Worm (Caenorhabditis elegans) whole organism, L3 larva: ENCODE measurements around the gene acds-10.
"Not testable (repeated sequence)": the region's sequence is repeated elsewhere in the genome, so short reads cannot be mapped to it uniquely, and the experiment has no call there.

Source experiments
- R02D3.7 ChIP-seq: fragments of 150-350 bp; optimal IDR thresholded peaks from 2 replicates; lab custom pipeline; 2014; ENCODE audit warnings: missing biosample characterization, missing genetic modification characterization
- ZK546.5 ChIP-seq: sonication (generic microtip); optimal IDR thresholded peaks from 2 replicates; lab custom pipeline; 2017; ENCODE audit warnings: missing biosample characterization, missing genetic modification characterization
- aly-2 ChIP-seq: fragments of 150-350 bp; optimal IDR thresholded peaks from 2 replicates; lab custom pipeline; 2014; ENCODE audit warnings: missing biosample characterization, missing genetic modification characterization
- ceh-28 ChIP-seq: fragments of 150-350 bp; optimal IDR thresholded peaks from 2 replicates; lab custom pipeline; 2014; ENCODE audit warnings: missing biosample characterization, missing genetic modification reagents, missing genetic modification characterization
- ceh-82 ChIP-seq: fragments of 150-350 bp; optimal IDR thresholded peaks from 2 replicates; lab custom pipeline; 2014; ENCODE audit warnings: missing biosample characterization, missing genetic modification characterization
- daf-12 ChIP-seq: fragments of 150-350 bp; optimal IDR thresholded peaks from 2 replicates; lab custom pipeline; 2014; ENCODE audit warnings: missing biosample characterization, missing genetic modification reagents, missing genetic modification characterization
- egl-27 ChIP-seq: sonication (generic microtip); optimal IDR thresholded peaks from 4 replicates; lab custom pipeline; 2017; ENCODE audit warnings: missing biosample characterization, missing genetic modification reagents, missing genetic modification characterization
- egl-5 ChIP-seq: fragments of 150-350 bp; optimal IDR thresholded peaks from 2 replicates; lab custom pipeline; 2017; ENCODE audit warnings: missing biosample characterization, missing genetic modification reagents, missing genetic modification characterization, inconsistent platforms
- elt-1 ChIP-seq: fragments of 150-350 bp; optimal IDR thresholded peaks from 2 replicates; lab custom pipeline; 2014; ENCODE audit warnings: missing biosample characterization, missing genetic modification characterization
- elt-2 ChIP-seq: sonication (generic microtip); optimal IDR thresholded peaks from 2 replicates; lab custom pipeline; 2016; ENCODE audit warnings: missing genetic modification reagents, mild to moderate bottlenecking, missing genetic modification characterization, missing compliant biosample characterization
- elt-3 ChIP-seq, 3 experiments: fragments of 150-350 bp in 1 of 3; sonication (generic microtip) in 2 of 3; optimal IDR thresholded peaks; 2 replicates in 2 of 3; 4 replicates in 1 of 3; lab custom pipeline; 2014 to 2017; ENCODE audit warnings: missing biosample characterization in 3 of 3, missing genetic modification characterization in 3 of 3
- eor-1 ChIP-seq, 2 experiments: fragments of 150-350 bp; optimal IDR thresholded peaks; 2 replicates each; lab custom pipeline; 2014 to 2018; ENCODE audit warnings: missing biosample characterization in 2 of 2, missing genetic modification characterization in 2 of 2
- fkh-10 ChIP-seq: sonication (generic microtip); optimal IDR thresholded peaks from 2 replicates; lab custom pipeline; 2017; ENCODE audit warnings: missing biosample characterization, missing genetic modification reagents, missing genetic modification characterization
- fos-1 ChIP-seq: fragments of 150-350 bp; optimal IDR thresholded peaks from 2 replicates; lab custom pipeline; 2014; ENCODE audit warnings: missing biosample characterization, missing genetic modification characterization
- hmg-11 ChIP-seq: sonication (generic microtip); optimal IDR thresholded peaks from 2 replicates; lab custom pipeline; 2016; ENCODE audit warnings: missing genetic modification characterization, missing compliant biosample characterization
- jun-1 ChIP-seq: fragments of 150-350 bp; optimal IDR thresholded peaks from 2 replicates; lab custom pipeline; 2014; ENCODE audit warnings: missing biosample characterization, missing genetic modification reagents, missing genetic modification characterization
- lin-15B ChIP-seq: fragments of 150-350 bp; optimal IDR thresholded peaks from 2 replicates; lab custom pipeline; 2014; ENCODE audit warnings: missing biosample characterization, missing genetic modification characterization
- lin-39 ChIP-seq: fragments of 150-350 bp; optimal IDR thresholded peaks from 2 replicates; lab custom pipeline; 2018; ENCODE audit warnings: missing biosample characterization, missing genetic modification reagents, missing genetic modification characterization
- lsy-12 ChIP-seq: sonication (generic microtip); optimal IDR thresholded peaks from 2 replicates; lab custom pipeline; 2016; ENCODE audit warnings: mild to moderate bottlenecking, missing genetic modification characterization, missing compliant biosample characterization
- mdl-1 ChIP-seq: fragments of 150-350 bp; optimal IDR thresholded peaks from 2 replicates; lab custom pipeline; 2014; ENCODE audit warnings: missing biosample characterization, missing genetic modification characterization
- nfya-1 ChIP-seq: sonication (generic microtip); optimal IDR thresholded peaks from 2 replicates; lab custom pipeline; 2017; ENCODE audit warnings: missing genetic modification characterization, mild to moderate bottlenecking, missing compliant biosample characterization, antibody characterized with exemption, moderate library complexity; ENCODE audit not compliant: insufficient read depth
- nhr-11 ChIP-seq: fragments of 150-350 bp; optimal IDR thresholded peaks from 2 replicates; lab custom pipeline; 2014; ENCODE audit warnings: missing biosample characterization, missing genetic modification characterization
- nhr-12 ChIP-seq: fragments of 150-350 bp; optimal IDR thresholded peaks from 2 replicates; lab custom pipeline; 2014; ENCODE audit warnings: missing biosample characterization, missing genetic modification characterization
- nhr-23 ChIP-seq: fragments of 150-350 bp; optimal IDR thresholded peaks from 2 replicates; lab custom pipeline; 2014; ENCODE audit warnings: missing biosample characterization, missing genetic modification reagents, missing genetic modification characterization
- nhr-237 ChIP-seq: fragments of 150-350 bp; optimal IDR thresholded peaks from 2 replicates; lab custom pipeline; 2014; ENCODE audit warnings: missing biosample characterization, missing genetic modification characterization
- nhr-25 ChIP-seq: sonication (generic microtip); optimal IDR thresholded peaks from 2 replicates; lab custom pipeline; 2017; ENCODE audit warnings: missing biosample characterization, missing genetic modification characterization
- nhr-43 ChIP-seq: sonication (generic microtip); optimal IDR thresholded peaks from 2 replicates; lab custom pipeline; 2016; ENCODE audit warnings: mild to moderate bottlenecking, missing genetic modification characterization, missing compliant biosample characterization; ENCODE audit not compliant: poor library complexity, severe bottlenecking
- nhr-67 ChIP-seq: fragments of 150-350 bp; optimal IDR thresholded peaks from 2 replicates; lab custom pipeline; 2014; ENCODE audit warnings: missing biosample characterization, missing genetic modification characterization
- nhr-76 ChIP-seq: fragments of 150-350 bp; sonication (generic microtip); optimal IDR thresholded peaks from 5 replicates; lab custom pipeline; 2014; ENCODE audit warnings: missing biosample characterization, missing genetic modification characterization
- nhr-77 ChIP-seq: fragments of 150-350 bp; optimal IDR thresholded peaks from 2 replicates; lab custom pipeline; 2014; ENCODE audit warnings: missing biosample characterization, missing genetic modification characterization
- pha-4 ChIP-seq: fragments of 150-350 bp; optimal IDR thresholded peaks from 2 replicates; lab custom pipeline; 2014; ENCODE audit warnings: missing biosample characterization, missing genetic modification reagents, missing genetic modification characterization
- pqm-1 ChIP-seq: fragments of 150-350 bp; optimal IDR thresholded peaks from 2 replicates; lab custom pipeline; 2017; ENCODE audit warnings: missing biosample characterization, missing genetic modification characterization, inconsistent platforms
- sea-2 ChIP-seq: fragments of 150-350 bp; sonication (generic microtip); optimal IDR thresholded peaks from 4 replicates; lab custom pipeline; 2014; ENCODE audit warnings: missing biosample characterization, missing genetic modification reagents, missing genetic modification characterization
- skn-1 ChIP-seq: fragments of 150-350 bp; optimal IDR thresholded peaks from 2 replicates; lab custom pipeline; 2014; ENCODE audit warnings: missing biosample characterization, missing genetic modification characterization
- snpc-4 ChIP-seq: fragments of 150-350 bp; optimal IDR thresholded peaks from 2 replicates; lab custom pipeline; 2014; ENCODE audit warnings: missing biosample characterization, missing genetic modification characterization
- tbx-2 ChIP-seq: sonication (generic microtip); optimal IDR thresholded peaks from 2 replicates; lab custom pipeline; 2016; ENCODE audit warnings: mild to moderate bottlenecking, missing genetic modification characterization, missing compliant biosample characterization
- unc-39 ChIP-seq: sonication (generic microtip); optimal IDR thresholded peaks from 4 replicates; lab custom pipeline; 2017; ENCODE audit warnings: missing biosample characterization, missing genetic modification characterization
- zag-1 ChIP-seq: fragments of 150-350 bp; optimal IDR thresholded peaks from 2 replicates; lab custom pipeline; 2014; ENCODE audit warnings: missing biosample characterization, missing genetic modification characterization
- ztf-11 ChIP-seq: fragments of 150-350 bp; optimal IDR thresholded peaks from 2 replicates; lab custom pipeline; 2014; ENCODE audit warnings: missing biosample characterization, missing genetic modification characterization
- ztf-4 ChIP-seq: fragments of 150-350 bp; optimal IDR thresholded peaks from 2 replicates; lab custom pipeline; 2014; ENCODE audit warnings: missing biosample characterization, missing genetic modification characterization

The acds-10 gene

ce11 chrV:5755203-5755693, 7.6 kb downstream of the acds-10 start, which contains the start of gene K09H11.11:
Gene K09H11.11, minus strand, starts transcription at chrV:5755253.
- TF ChIP-seq tbx-2 (tag; lab: Kevin White, UChicago); fkh-10; jun-1 (tag; lab: Kevin White, UChicago): not testable (repeated sequence)
- TF ChIP-seq, all 47 proteins: peak for 0; not testable (repeated sequence) for 47

- TF ChIP-seq nhr-77 (tag; lab: Kevin White, UChicago) = no peak
These were observed 8.6 kb downstream of the acds-10 start, which contains the start of gene C53A3.3 for ce11 chrV:5756193-5756592. Gene C53A3.3, plus strand, starts transcription at chrV:5756493.

ce11 chrV:5758780-5759179, 11.2 kb downstream of the acds-10 start, which contains the start of gene C53A3.4:
Gene C53A3.4, minus strand, starts transcription at chrV:5758880.
- TF ChIP-seq hmg-11 (tag; lab: Kevin White, UChicago) (no peak), ztf-11 (tag; lab: Kevin White, UChicago) (no peak), tbx-2 (tag; lab: Kevin White, UChicago) (no peak), nhr-12 (tag; lab: Kevin White, UChicago) (no peak), elt-3 (tag; optimal IDR thresholded peaks at IDR 0.05; lab: Kevin White, UChicago) (no peak), pha-4 (no peak), unc-39 (no peak), jun-1 (tag; lab: Kevin White, UChicago) (no peak), lin-15B (tag; lab: Kevin White, UChicago) (no peak), snpc-4 (no peak), lsy-12 (tag; lab: Kevin White, UChicago) (no peak), egl-5 (tag; lab: Kevin White, UChicago) (no peak), R02D3.7 (tag; lab: Kevin White, UChicago) (no peak), nhr-25 (tag; lab: Kevin White, UChicago) (no peak), nhr-67 (tag; lab: Kevin White, UChicago) (no peak), ZK546.5 (tag; lab: Kevin White, UChicago) (no peak), pqm-1 (tag; lab: Kevin White, UChicago) (no peak), nhr-23 (tag; lab: Kevin White, UChicago) (no peak), lin-39 (tag; lab: Kevin White, UChicago) (no peak), nhr-11 (tag; lab: Kevin White, UChicago) (no peak)

ce11 chrV:5760132-5760531, 12.5 kb downstream of the acds-10 start, which contains the start of gene C53A3.1:
Gene C53A3.1, minus strand, starts transcription at chrV:5760232.
- TF ChIP-seq elt-3 (tag; optimal IDR thresholded peaks at IDR 0.05; lab: Kevin White, UChicago) (no peak), ceh-82 (tag; lab: Kevin White, UChicago) (no peak), aly-2 (tag; lab: Kevin White, UChicago) (no peak), skn-1 (tag; lab: Kevin White, UChicago) (no peak), ceh-28 (tag; lab: Kevin White, UChicago) (no peak), nfya-1 (tag; lab: Kevin White, UChicago) (no peak), nhr-67 (tag; lab: Kevin White, UChicago) (no peak), fkh-10 (no peak), sea-2 (GFP tag; lab: Kevin White, UChicago) (no peak), elt-1 (tag; lab: Kevin White, UChicago) (no peak), zag-1 (tag; lab: Kevin White, UChicago) (no peak), jun-1 (tag; lab: Kevin White, UChicago) (no peak), nhr-12 (tag; lab: Kevin White, UChicago) (no peak)
- TF ChIP-seq, all 47 proteins: peak for 0

ce11 chrV:5763787-5764186, 16.2 kb downstream of the acds-10 start, which contains the start of gene pgph-3:
Gene pgph-3, minus strand, starts transcription at chrV:5763846.
- TF ChIP-seq ztf-11 (tag; lab: Kevin White, UChicago) (no peak), fkh-10 (no peak), nhr-43 (peak; percentile 70), nhr-11 (tag; lab: Kevin White, UChicago) (no peak), aly-2 (tag; lab: Kevin White, UChicago) (no peak), daf-12 (no peak), pha-4 (peak; percentile 68), lin-15B (tag; lab: Kevin White, UChicago) (no peak), hmg-11 (tag; lab: Kevin White, UChicago) (no peak), lin-39 (tag; lab: Kevin White, UChicago) (no peak), egl-5 (tag; lab: Kevin White, UChicago) (peak; percentile 40), nhr-76 (tag; lab: Kevin White, UChicago) (peak; percentile 54), tbx-2 (tag; lab: Kevin White, UChicago) (peak; percentile 31), ztf-4 (no peak), ceh-28 (tag; lab: Kevin White, UChicago) (peak; percentile 46), nhr-25 (tag; lab: Kevin White, UChicago) (peak; percentile 92), nhr-237 (tag; lab: Kevin White, UChicago) (no peak), fos-1 (no peak), mdl-1 (tag; lab: Kevin White, UChicago) (peak; percentile 81), nhr-23 (tag; lab: Kevin White, UChicago) (peak; percentile 93), skn-1 (tag; lab: Kevin White, UChicago) (no peak), ZK546.5 (tag; lab: Kevin White, UChicago) (no peak), nhr-12 (tag; lab: Kevin White, UChicago) (no peak), eor-1 (tag; optimal IDR thresholded peaks at IDR 0.05; lab: Kevin White, UChicago) (no peak), zag-1 (tag; lab: Kevin White, UChicago) (no peak), egl-27 (tag; lab: Kevin White, UChicago) (peak; percentile 62), pqm-1 (tag; lab: Kevin White, UChicago) (peak; percentile 93), lsy-12 (tag; lab: Kevin White, UChicago) (peak; percentile 29), jun-1 (tag; lab: Kevin White, UChicago) (peak; percentile 73), elt-2 (tag; lab: Kevin White, UChicago) (peak; percentile 89)
